Worm (Caenorhabditis elegans): Measurements from ENCODE around the gene F17C11.6.

DNA sequence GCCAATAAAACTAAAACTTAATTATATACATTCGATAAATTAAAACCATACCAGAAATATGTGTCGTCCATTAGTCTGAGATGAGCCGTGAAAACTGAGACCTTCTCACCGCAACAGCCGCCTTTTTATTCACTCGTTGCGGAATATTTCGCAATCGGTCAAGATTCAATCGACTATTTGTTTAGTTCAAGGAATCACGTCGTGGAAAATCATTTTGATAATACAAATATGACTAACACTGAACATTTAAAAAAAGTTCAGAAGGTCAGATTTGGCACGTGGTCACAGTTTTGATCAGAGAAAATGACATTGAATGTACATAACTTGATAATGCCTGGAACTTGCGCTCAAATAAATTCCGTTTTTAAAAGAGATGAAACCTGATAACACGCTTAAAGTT is 16.2 kb upstream of the F17C11.6 start, which contains the start of gene F17C11.11:
- TF ChIP-seq nhr-12 (tag; optimal IDR thresholded peaks at IDR 0.05) (no peak), pqm-1 (tag; optimal IDR thresholded peaks at IDR 0.05) (peak; percentile 62), elt-2 (tag; optimal IDR thresholded peaks at IDR 0.05) (peak; percentile 77), fos-1 (tag; optimal IDR thresholded peaks at IDR 0.05) (no peak), nhr-28 (tag; optimal IDR thresholded peaks at IDR 0.05) (no peak), unc-39 (tag; optimal IDR thresholded peaks at IDR 0.05) (no peak)
